Fruit fly (Drosophila melanogaster) whole organism, embryonic: Measurements from ENCODE around the gene CG12017.
A peak's percentile ranks its signal among the peaks of the same experiment; 100 is the strongest.

Experiments
- Atf-2 ChIP-seq: fragments of 200-800 bp; sonication (Bioruptor generic); optimal IDR thresholded peaks from 2 replicates; lab custom pipeline; 2016; ENCODE audit warnings: missing biosample characterization, missing genetic modification characterization
- Atf3 ChIP-seq: fragments of 200-800 bp; sonication (Bioruptor generic); optimal IDR thresholded peaks from 3 replicates; lab custom pipeline; 2016; ENCODE audit warnings: missing biosample characterization, missing genetic modification characterization
- Bdp1 ChIP-seq: fragments of 200-800 bp; sonication (Bioruptor generic); optimal IDR thresholded peaks from 3 replicates; lab custom pipeline; 2016; ENCODE audit warnings: missing biosample characterization, missing genetic modification characterization
- CG10267 ChIP-seq: fragments of 200-800 bp; sonication (Bioruptor generic); optimal IDR thresholded peaks from 2 replicates; lab custom pipeline; 2018; ENCODE audit warnings: missing biosample characterization, mild to moderate bottlenecking, missing genetic modification characterization, moderate library complexity
- CG11456 ChIP-seq: fragments of 200-800 bp; sonication (Bioruptor generic); IDR thresholded peaks from 3 replicates; pipeline ENCODE4 v1.3.6; 2022; ENCODE audit warnings: missing biosample characterization, missing genetic modification characterization
- CG14710 ChIP-seq: fragments of 200-800 bp; sonication (Bioruptor generic); optimal IDR thresholded peaks from 3 replicates; lab custom pipeline; 2019; ENCODE audit warnings: missing biosample characterization, mild to moderate bottlenecking, missing genetic modification characterization, moderate library complexity
- CG15696 ChIP-seq: fragments of 200-800 bp; sonication (Bioruptor generic); optimal IDR thresholded peaks from 2 replicates; lab custom pipeline; 2019; ENCODE audit warnings: missing biosample characterization, mild to moderate bottlenecking, missing genetic modification characterization, moderate library complexity
- CG1647 ChIP-seq: fragments of 200-800 bp; sonication (Bioruptor generic); optimal IDR thresholded peaks from 3 replicates; lab custom pipeline; 2016; ENCODE audit warnings: missing biosample characterization, missing genetic modification characterization
- CG16815 ChIP-seq: fragments of 200-800 bp; sonication (Bioruptor generic); optimal IDR thresholded peaks from 3 replicates; lab custom pipeline; 2017; ENCODE audit warnings: missing biosample characterization, mild to moderate bottlenecking, missing genetic modification characterization
- CG2129 ChIP-seq: fragments of 200-800 bp; sonication (Bioruptor generic); IDR thresholded peaks from 2 replicates; pipeline ENCODE4 v1.3.6; 2022; ENCODE audit warnings: missing biosample characterization, missing genetic modification characterization; ENCODE audit not compliant: partially characterized antibody
- CG30020 ChIP-seq: fragments of 200-800 bp; optimal IDR thresholded peaks from 2 replicates; lab custom pipeline; 2019; ENCODE audit warnings: missing biosample characterization, mild to moderate bottlenecking, missing genetic modification characterization, moderate library complexity
- CG30431 ChIP-seq: fragments of 200-800 bp; sonication (Bioruptor generic); optimal IDR thresholded peaks from 2 replicates; lab custom pipeline; 2017; ENCODE audit warnings: missing biosample characterization, missing genetic modification characterization
- CG34422 ChIP-seq: fragments of 200-800 bp; sonication (Bioruptor generic); IDR thresholded peaks from 3 replicates; pipeline ENCODE4 v1.3.6; 2022; ENCODE audit warnings: missing biosample characterization, missing genetic modification characterization
- CG4404 ChIP-seq: fragments of 200-800 bp; sonication (Bioruptor generic); IDR thresholded peaks from 2 replicates; pipeline ENCODE4 v1.3.6; 2022; ENCODE audit warnings: missing biosample characterization, missing genetic modification characterization
- CG5180 ChIP-seq: fragments of 200-800 bp; sonication (Bioruptor generic); optimal IDR thresholded peaks from 3 replicates; lab custom pipeline; 2017; ENCODE audit warnings: missing biosample characterization, missing genetic modification characterization, mild to moderate bottlenecking, moderate library complexity, missing genetic modification reagents
- CG6683 ChIP-seq: fragments of 200-800 bp; sonication (Bioruptor generic); optimal IDR thresholded peaks from 2 replicates; lab custom pipeline; 2017; ENCODE audit warnings: missing biosample characterization, mild to moderate bottlenecking, missing genetic modification characterization, missing genetic modification reagents
- CG7372 ChIP-seq: fragments of 200-800 bp; sonication (Bioruptor generic); IDR thresholded peaks from 2 replicates; pipeline ENCODE4 v1.3.6; 2022; ENCODE audit warnings: missing biosample characterization, missing genetic modification characterization
- CG7928 ChIP-seq: fragments of 200-800 bp; sonication (Bioruptor generic); optimal IDR thresholded peaks from 2 replicates; lab custom pipeline; 2017; ENCODE audit warnings: missing biosample characterization, mild to moderate bottlenecking, missing genetic modification characterization
- CG9609 ChIP-seq: fragments of 200-800 bp; sonication (Bioruptor generic); optimal IDR thresholded peaks from 3 replicates; lab custom pipeline; 2016; ENCODE audit warnings: missing biosample characterization, missing genetic modification characterization
- CoRest ChIP-seq: fragments of 200-800 bp; sonication (Bioruptor generic); optimal IDR thresholded peaks from 3 replicates; lab custom pipeline; 2018; ENCODE audit warnings: missing biosample characterization, mild to moderate bottlenecking, missing genetic modification characterization, moderate library complexity
- D19A ChIP-seq: fragments of 200-800 bp; optimal IDR thresholded peaks from 3 replicates; lab custom pipeline; 2019; ENCODE audit warnings: missing biosample characterization, mild to moderate bottlenecking, missing genetic modification characterization, moderate library complexity
- Dip2 ChIP-seq: fragments of 200-800 bp; sonication (Bioruptor generic); IDR thresholded peaks from 2 replicates; pipeline ENCODE4 v1.3.6; 2022; ENCODE audit warnings: missing biosample characterization, missing genetic modification characterization
- HHEX ChIP-seq: fragments of 200-800 bp; sonication (Bioruptor generic); optimal IDR thresholded peaks from 3 replicates; lab custom pipeline; 2017; ENCODE audit warnings: missing biosample characterization, mild to moderate bottlenecking, missing genetic modification characterization, missing genetic modification reagents
- HmgD ChIP-seq: fragments of 200-800 bp; sonication (Bioruptor generic); optimal IDR thresholded peaks from 3 replicates; lab custom pipeline; 2016; ENCODE audit warnings: missing biosample characterization, missing genetic modification characterization
- Lpt ChIP-seq: fragments of >200 bp; optimal IDR thresholded peaks from 2 replicates; lab custom pipeline; 2018; ENCODE audit warnings: missing biosample characterization, missing genetic modification characterization
- MBD-R2 ChIP-seq: fragments of 200-800 bp; sonication (Bioruptor generic); IDR thresholded peaks from 2 replicates; pipeline ENCODE4 v1.3.6; 2022; ENCODE audit warnings: missing biosample characterization, missing genetic modification characterization
- Mes4 ChIP-seq: fragments of 200-800 bp; sonication (Bioruptor generic); optimal IDR thresholded peaks from 2 replicates; lab custom pipeline; 2016; ENCODE audit warnings: missing biosample characterization, missing genetic modification characterization
- Rfx ChIP-seq: fragments of 200-800 bp; sonication (Bioruptor generic); IDR thresholded peaks from 2 replicates; pipeline ENCODE4 v1.3.6; 2022; ENCODE audit warnings: missing biosample characterization, missing genetic modification characterization
- Side ChIP-seq: fragments of 200-800 bp; sonication (Bioruptor generic); optimal IDR thresholded peaks from 2 replicates; lab custom pipeline; 2016; ENCODE audit warnings: missing biosample characterization, missing genetic modification characterization
- Taf1 ChIP-seq: fragments of 200-800 bp; sonication (Bioruptor generic); IDR thresholded peaks from 2 replicates; pipeline ENCODE4 v1.3.6; 2022; ENCODE audit warnings: missing biosample characterization, missing genetic modification characterization
- ase ChIP-seq: fragments of 200-800 bp; sonication (Bioruptor generic); IDR thresholded peaks from 3 replicates; pipeline ENCODE4 v1.3.6; 2022; ENCODE audit warnings: missing biosample characterization, missing genetic modification characterization
- bbx ChIP-seq: fragments of 200-800 bp; sonication (Bioruptor generic); IDR thresholded peaks from 2 replicates; pipeline ENCODE4 v1.3.6; 2022; ENCODE audit warnings: missing biosample characterization, missing genetic modification characterization; ENCODE audit not compliant: partially characterized antibody
- crp ChIP-seq, 2 experiments: fragments of 200-800 bp; sonication (Bioruptor generic); optimal IDR thresholded peaks; 2 replicates in 1 of 2; 3 replicates in 1 of 2; lab custom pipeline; 2017; ENCODE audit warnings: missing biosample characterization in 2 of 2, missing genetic modification characterization in 2 of 2, mild to moderate bottlenecking in 1 of 2, moderate library complexity in 1 of 2
- dpn ChIP-seq, 2 experiments: fragments of 200-800 bp; sonication (Bioruptor generic); optimal IDR thresholded peaks; 3 replicates each; lab custom pipeline; 2016; ENCODE audit warnings: missing biosample characterization in 2 of 2, missing genetic modification characterization in 2 of 2
- gem ChIP-seq: fragments of 200-800 bp; sonication (Bioruptor generic); optimal IDR thresholded peaks from 2 replicates; lab custom pipeline; 2019; ENCODE audit warnings: missing biosample characterization, mild to moderate bottlenecking, missing genetic modification characterization, moderate library complexity
- grau ChIP-seq: fragments of 200-800 bp; optimal IDR thresholded peaks from 3 replicates; lab custom pipeline; 2019; ENCODE audit warnings: missing biosample characterization, mild to moderate bottlenecking, missing genetic modification characterization, moderate library complexity
- hkb ChIP-seq, 2 experiments: fragments of 200-800 bp in 1 of 2; fragments of >200 bp in 1 of 2; sonication (Bioruptor generic) in 1 of 2; IDR thresholded peaks in 1 of 2; optimal IDR thresholded peaks in 1 of 2; 2 replicates each; pipeline versions ENCODE4 v1.3.6 to Lab custom; 2017 to 2022; ENCODE audit warnings: missing biosample characterization in 1 of 2, missing genetic modification characterization in 1 of 2
- ind ChIP-seq: fragments of 200-800 bp; sonication (Bioruptor generic); optimal IDR thresholded peaks from 3 replicates; lab custom pipeline; 2016; ENCODE audit warnings: missing biosample characterization, missing genetic modification characterization
- jumu ChIP-seq: fragments of 200-800 bp; sonication (Bioruptor generic); optimal IDR thresholded peaks from 3 replicates; lab custom pipeline; 2016; ENCODE audit warnings: missing biosample characterization, missing genetic modification characterization
- nerfin-2 ChIP-seq: fragments of 200-800 bp; sonication (Bioruptor generic); IDR thresholded peaks from 2 replicates; pipeline ENCODE4 v1.3.6; 2022; ENCODE audit warnings: missing biosample characterization, missing genetic modification characterization; ENCODE audit not compliant: partially characterized antibody
- p53 ChIP-seq: fragments of 200-800 bp; sonication (Bioruptor generic); optimal IDR thresholded peaks from 2 replicates; lab custom pipeline; 2016; ENCODE audit warnings: missing biosample characterization, missing genetic modification characterization
- phol ChIP-seq: fragments of 200-800 bp; sonication (Bioruptor generic); optimal IDR thresholded peaks from 3 replicates; lab custom pipeline; 2018; ENCODE audit warnings: missing biosample characterization, mild to moderate bottlenecking, missing genetic modification characterization, moderate library complexity
- ranshi ChIP-seq: fragments of 200-800 bp; sonication (Bioruptor generic); IDR thresholded peaks from 2 replicates; pipeline ENCODE4 v1.3.6; 2022; ENCODE audit warnings: missing biosample characterization, missing genetic modification characterization
- sens-2 ChIP-seq: fragments of 200-800 bp; sonication (Bioruptor generic); IDR thresholded peaks from 2 replicates; pipeline ENCODE4 v1.3.6; 2022; ENCODE audit warnings: missing biosample characterization, missing genetic modification characterization
- slp2 ChIP-seq: fragments of 200-800 bp; sonication (Bioruptor generic); optimal IDR thresholded peaks from 2 replicates; lab custom pipeline; 2016; ENCODE audit warnings: missing biosample characterization, missing genetic modification characterization
- stc ChIP-seq: fragments of 200-800 bp; sonication (Bioruptor generic); IDR thresholded peaks from 2 replicates; pipeline ENCODE4 v1.3.6; 2022; ENCODE audit warnings: missing biosample characterization, missing genetic modification characterization
- tgo ChIP-seq: fragments of 200-800 bp; sonication (Bioruptor generic); IDR thresholded peaks from 3 replicates; pipeline ENCODE4 v1.3.6; 2022; ENCODE audit warnings: missing biosample characterization, missing genetic modification characterization
- tna ChIP-seq: fragments of 200-800 bp; sonication (Bioruptor generic); IDR thresholded peaks from 2 replicates; pipeline ENCODE4 v1.3.6; 2022; ENCODE audit warnings: missing biosample characterization, missing genetic modification characterization; ENCODE audit not compliant: partially characterized antibody
- trem ChIP-seq: fragments of 200-800 bp; optimal IDR thresholded peaks from 3 replicates; lab custom pipeline; 2019; ENCODE audit warnings: missing biosample characterization, mild to moderate bottlenecking, missing genetic modification characterization, moderate library complexity
- yki ChIP-seq: fragments of >200 bp; optimal IDR thresholded peaks from 3 replicates; lab custom pipeline; 2018
- zen2 ChIP-seq: fragments of 200-800 bp; sonication (Bioruptor generic); IDR thresholded peaks from 3 replicates; pipeline ENCODE4 v1.3.6; 2022; ENCODE audit warnings: missing biosample characterization, missing genetic modification characterization; ENCODE audit not compliant: partially characterized antibody

Gene CG12017

dm6 chr3L:3303087-3303526 is 23.1 kb downstream of the CG12017 start, which contains the start of gene CG14968 (continued):
- TF ChIP-seq D19A (tag; lab: Kevin White, UChicago) (peak; percentile 84), dpn (GFP tag; optimal IDR thresholded peaks at IDR 0.05; lab: Kevin White, UChicago) (peak; percentile 87 to 94), ase (peak; percentile 96), grau (tag; lab: Kevin White, UChicago) (peak; percentile 94), trem (tag; lab: Kevin White, UChicago) (peak; percentile 50), stc (GFP tag; lab: Robert Waterston, UW) (peak; percentile 96), gem (tag; lab: Kevin White, UChicago) (peak; percentile 95), CG10267 (tag; lab: Kevin White, UChicago) (peak; percentile 84), Dip2 (GFP tag; lab: Robert Waterston, UW) (no peak), CG30020 (tag; lab: Kevin White, UChicago) (peak; percentile 49), Atf3 (peak; percentile 37), CG2129 (GFP tag; lab: Robert Waterston, UW) (no peak), Side (GFP tag; lab: Kevin White, UChicago) (peak; percentile 63), nerfin-2 (GFP tag; lab: Robert Waterston, UW) (no peak), bbx (GFP tag; lab: Robert Waterston, UW) (no peak), Mes4 (GFP tag; lab: Kevin White, UChicago) (no peak), CG4404 (GFP tag; lab: Robert Waterston, UW) (peak; percentile 80), yki (lab: Kevin White, UChicago) (no peak), CG16815 (peak; percentile 75), CG34422 (GFP tag; lab: Robert Waterston, UW) (peak; percentile 97), p53 (GFP tag; lab: Kevin White, UChicago) (no peak), CG5180 (peak; percentile 80), MBD-R2 (GFP tag; lab: Robert Waterston, UW) (peak; percentile 93), CG1647 (peak; percentile 92), Atf-2 (GFP tag; lab: Kevin White, UChicago) (peak; percentile 57), jumu (GFP tag; lab: Kevin White, UChicago) (peak; percentile 66), Taf1 (GFP tag; lab: Robert Waterston, UW) (peak; percentile 91), HHEX (GFP tag; lab: Kevin White, UChicago) (peak; percentile 94), CG30431 (GFP tag; lab: Kevin White, UChicago) (peak; percentile 74), phol (tag; lab: Kevin White, UChicago) (peak; percentile 93), Bdp1 (GFP tag; lab: Kevin White, UChicago) (peak; percentile 70), CG15696 (tag; lab: Kevin White, UChicago) (peak; percentile 71), hkb (optimal IDR thresholded peaks at IDR 0.05; lab: Kevin White, UChicago) (no peak), hkb (GFP tag; IDR thresholded peaks at IDR 0.05; lab: Robert Waterston, UW) (peak; percentile 97), HmgD (GFP tag; lab: Kevin White, UChicago) (no peak), ranshi (peak; percentile 97), crp (GFP tag; optimal IDR thresholded peaks at IDR 0.05; lab: Kevin White, UChicago) (peak in 1 of 2 experiments; percentile 51), CG14710 (peak; percentile 86), CG11456 (peak; percentile 97), CG7372 (GFP tag; lab: Robert Waterston, UW) (peak; percentile 94), sens-2 (GFP tag; lab: Robert Waterston, UW) (peak; percentile 94), Rfx (GFP tag; lab: Robert Waterston, UW) (peak; percentile 99), CG9609 (GFP tag; lab: Kevin White, UChicago) (peak; percentile 43), tna (GFP tag; lab: Robert Waterston, UW) (no peak), CG7928 (GFP tag; lab: Kevin White, UChicago) (peak; percentile 70), CoRest (tag; lab: Kevin White, UChicago) (peak; percentile 94), ind (GFP tag; lab: Kevin White, UChicago) (peak; percentile 94), zen2 (GFP tag; lab: Robert Waterston, UW) (no peak), slp2 (peak; percentile 70), tgo (GFP tag; lab: Robert Waterston, UW) (peak; percentile 96), CG6683 (GFP tag; lab: Kevin White, UChicago) (peak; percentile 89), Lpt (GFP tag; lab: Kevin White, UChicago) (no peak)
